Fruit fly (Drosophila melanogaster) whole organism, prepupa: ENCODE measurements around the gene tfc.

Experiments used
- CG34406 ChIP-seq: fragments of 200-800 bp; sonication (Bioruptor generic); optimal IDR thresholded peaks from 3 replicates; lab custom pipeline; 2016; ENCODE audit warnings: missing biosample characterization, missing genetic modification characterization
- CG6163 ChIP-seq: fragments of 200-800 bp; sonication (Bioruptor generic); IDR thresholded peaks from 3 replicates; pipeline ENCODE4 v1.3.6; 2022; ENCODE audit warnings: missing biosample characterization, missing genetic modification characterization
- CG8319 ChIP-seq: fragments of 200-800 bp; sonication (Bioruptor generic); optimal IDR thresholded peaks from 3 replicates; lab custom pipeline; 2016; ENCODE audit warnings: missing biosample characterization, missing genetic modification characterization
- Eip78C ChIP-seq: fragments of 200-800 bp; sonication (Bioruptor generic); peaks from one replicate; lab custom pipeline; 2016; ENCODE audit warnings: missing biosample characterization, missing genetic modification characterization
- Gug ChIP-seq: fragments of 200-800 bp; sonication (Bioruptor generic); IDR thresholded peaks from 2 replicates; pipeline ENCODE4 v1.3.6; 2022; ENCODE audit warnings: missing biosample characterization, missing genetic modification characterization
- fd85E ChIP-seq: fragments of 200-800 bp; sonication (Bioruptor generic); optimal IDR thresholded peaks from 3 replicates; lab custom pipeline; 2016; ENCODE audit warnings: missing biosample characterization, missing genetic modification characterization

DNA sequence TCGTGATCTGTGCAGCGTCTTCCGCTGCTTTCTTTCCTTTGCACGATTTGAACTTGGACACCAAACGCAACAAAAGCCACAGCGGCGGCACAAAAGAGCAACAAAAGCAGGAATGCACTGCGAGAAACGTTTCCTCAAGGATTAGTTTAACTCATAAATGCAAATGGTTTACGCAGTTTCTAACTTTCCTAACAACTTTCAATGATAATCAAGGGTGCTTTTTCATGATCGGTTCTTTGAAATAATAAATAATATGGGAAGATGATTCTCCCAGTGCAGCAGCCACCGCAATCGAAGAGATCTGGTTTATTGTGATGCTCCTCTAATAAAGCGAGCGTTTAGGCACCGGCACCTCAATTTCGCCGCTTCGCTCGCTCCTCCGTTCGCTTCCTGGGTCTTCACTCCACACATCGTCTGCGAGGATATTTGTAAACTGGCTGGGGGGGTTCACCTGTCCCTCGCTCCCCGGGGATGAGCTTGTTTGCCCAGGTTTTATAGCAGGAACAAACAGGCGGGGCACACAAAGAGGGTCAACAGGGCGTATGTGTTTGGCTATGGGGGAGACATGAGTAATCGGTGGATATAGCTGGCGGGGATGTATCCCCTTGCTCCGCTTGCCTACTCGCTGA is 63.0 kb downstream of the tfc start:
- TF ChIP-seq CG8319 (GFP tag; lab: Kevin White, UChicago): peak; percentile 90
- peak; percentile 87 for TF ChIP-seq fd85E
- TF ChIP-seq CG34406 (GFP tag; lab: Kevin White, UChicago): peak; percentile 94
- peak; percentile 91 for TF ChIP-seq Gug (GFP tag; lab: Robert Waterston, UW)
- TF ChIP-seq CG6163 (GFP tag; lab: Robert Waterston, UW): peak; percentile 97
- TF ChIP-seq Eip78C (GFP tag; lab: Kevin White, UChicago): peak; percentile 97
